Worm (Caenorhabditis elegans): ENCODE results near the gene T22G5.3.

DNA sequence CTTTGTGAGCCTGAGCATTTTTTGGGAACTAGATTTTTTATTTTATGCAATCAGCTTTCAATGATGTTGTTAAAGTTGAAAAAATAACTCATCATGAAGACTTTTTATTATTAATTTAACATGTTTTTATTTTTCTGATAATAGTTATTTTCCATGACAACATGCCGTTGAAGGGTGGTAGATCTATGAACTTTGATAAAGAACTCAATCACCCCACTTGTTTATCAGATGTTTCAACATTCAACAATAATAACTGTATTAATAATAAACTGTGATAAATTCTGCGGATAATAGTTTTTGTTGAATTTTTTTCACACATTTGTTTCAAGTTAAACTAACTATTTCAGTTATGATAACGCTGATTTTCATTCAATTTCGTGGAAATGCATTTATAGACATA is 10.8 kb downstream of the T22G5.3 start:
- TF ChIP-seq mdl-1 (tag; optimal IDR thresholded peaks at IDR 0.05) (no peak), ceh-82 (tag; optimal IDR thresholded peaks at IDR 0.05) (no peak), daf-12 (tag; optimal IDR thresholded peaks at IDR 0.05) (no peak), lin-1 (GFP tag; IDR thresholded peaks at IDR 0.05) (no peak), ceh-44 (GFP tag; IDR thresholded peaks at IDR 0.05) (no peak), mxl-3 (GFP tag; optimal IDR thresholded peaks at IDR 0.05) (no peak), lsy-2 (tag; optimal IDR thresholded peaks at IDR 0.05) (no peak)
